Worm (Caenorhabditis elegans) whole organism, mixed stage, embryonic: ENCODE data around the gene srbc-60.
A peak's percentile ranks its signal among the peaks of the same experiment; 100 is the strongest.

ENCODE experiments used
- bed-3 ChIP-seq: fragments of 200-800 bp; sonication (Bioruptor generic); optimal IDR thresholded peaks from 3 replicates; lab custom pipeline; 2018; ENCODE audit warnings: mild to moderate bottlenecking, missing genetic modification characterization, moderate library complexity, missing compliant biosample characterization
- blmp-1 ChIP-seq: fragments of 150-350 bp; optimal IDR thresholded peaks from 2 replicates; lab custom pipeline; 2014; ENCODE audit warnings: missing biosample characterization, missing genetic modification characterization
- ceh-43 ChIP-seq: fragments of 200-800 bp; sonication (Bioruptor generic); optimal IDR thresholded peaks from 2 replicates; lab custom pipeline; 2018; ENCODE audit warnings: mild to moderate bottlenecking, missing genetic modification characterization, moderate library complexity, missing compliant biosample characterization
- ceh-83 ChIP-seq: fragments of 200-800 bp; sonication (Bioruptor generic); optimal IDR thresholded peaks from 2 replicates; lab custom pipeline; 2018; ENCODE audit warnings: mild to moderate bottlenecking, missing genetic modification characterization, missing compliant biosample characterization
- cnd-1 ChIP-seq: fragments of 200-800 bp; sonication (Bioruptor generic); optimal IDR thresholded peaks from 2 replicates; lab custom pipeline; 2018; ENCODE audit warnings: mild to moderate bottlenecking, missing genetic modification characterization, missing compliant biosample characterization
- elt-1 ChIP-seq: sonication (generic microtip); optimal IDR thresholded peaks from 2 replicates; lab custom pipeline; 2017; ENCODE audit warnings: missing genetic modification characterization, mild to moderate bottlenecking, missing compliant biosample characterization, antibody characterized with exemption, moderate library complexity, borderline replicate concordance; ENCODE audit not compliant: insufficient read depth
- flh-1 ChIP-seq: fragments of 200-800 bp; sonication (Bioruptor generic); optimal IDR thresholded peaks from 2 replicates; lab custom pipeline; 2018; ENCODE audit warnings: mild to moderate bottlenecking, missing genetic modification characterization, moderate library complexity, missing compliant biosample characterization
- hlh-1 ChIP-seq: fragments of 150-350 bp; optimal IDR thresholded peaks from 2 replicates; lab custom pipeline; 2014; ENCODE audit warnings: missing biosample characterization, missing genetic modification reagents, missing genetic modification characterization
- lin-13 ChIP-seq: fragments of 150-350 bp; optimal IDR thresholded peaks from 2 replicates; lab custom pipeline; 2014; ENCODE audit warnings: missing biosample characterization, missing genetic modification characterization
- lin-32 ChIP-seq: fragments of 200-800 bp; sonication (Bioruptor generic); optimal IDR thresholded peaks from 2 replicates; lab custom pipeline; 2018; ENCODE audit warnings: mild to moderate bottlenecking, missing genetic modification characterization, missing compliant biosample characterization
- lsy-2 ChIP-seq: fragments of 150-350 bp; optimal IDR thresholded peaks from 2 replicates; lab custom pipeline; 2014; ENCODE audit warnings: missing biosample characterization, missing genetic modification characterization
- mab-5 ChIP-seq: fragments of 150-350 bp; optimal IDR thresholded peaks from 2 replicates; lab custom pipeline; 2014; ENCODE audit warnings: missing biosample characterization, missing genetic modification characterization
- mep-1 ChIP-seq: fragments of 150-350 bp; optimal IDR thresholded peaks from 2 replicates; lab custom pipeline; 2017; ENCODE audit warnings: missing biosample characterization, missing genetic modification reagents, missing genetic modification characterization, inconsistent platforms
- mls-2 ChIP-seq: sonication (generic microtip); optimal IDR thresholded peaks from 2 replicates; lab custom pipeline; 2016; ENCODE audit warnings: mild to moderate bottlenecking, missing genetic modification characterization, moderate library complexity, missing compliant biosample characterization
- nhr-12 ChIP-seq: fragments of 150-350 bp; optimal IDR thresholded peaks from 2 replicates; lab custom pipeline; 2014; ENCODE audit warnings: missing biosample characterization, missing genetic modification characterization
- nhr-2 ChIP-seq: fragments of 150-350 bp; optimal IDR thresholded peaks from 2 replicates; lab custom pipeline; 2014; ENCODE audit warnings: missing biosample characterization, missing genetic modification characterization
- nhr-237 ChIP-seq: fragments of 150-350 bp; optimal IDR thresholded peaks from 2 replicates; lab custom pipeline; 2014; ENCODE audit warnings: missing biosample characterization, missing genetic modification characterization
- nhr-28 ChIP-seq: fragments of 150-350 bp; optimal IDR thresholded peaks from 2 replicates; lab custom pipeline; 2014; ENCODE audit warnings: missing biosample characterization, missing genetic modification characterization
- nhr-76 ChIP-seq: sonication (generic microtip); optimal IDR thresholded peaks from 2 replicates; lab custom pipeline; 2017; ENCODE audit warnings: missing biosample characterization, missing genetic modification characterization
- pha-4 ChIP-seq: fragments of 150-350 bp; optimal IDR thresholded peaks from 2 replicates; lab custom pipeline; 2018; ENCODE audit warnings: missing biosample characterization, missing genetic modification reagents, missing genetic modification characterization
- sem-2 ChIP-seq: fragments of 200-800 bp; sonication (Bioruptor generic); optimal IDR thresholded peaks from 2 replicates; lab custom pipeline; 2018; ENCODE audit warnings: mild to moderate bottlenecking, missing genetic modification characterization, missing compliant biosample characterization
- snpc-4 ChIP-seq: fragments of 150-350 bp; optimal IDR thresholded peaks from 2 replicates; lab custom pipeline; 2014; ENCODE audit warnings: missing biosample characterization, missing genetic modification characterization
- sptf-1 ChIP-seq: sonication (generic microtip); optimal IDR thresholded peaks from 2 replicates; lab custom pipeline; 2017; ENCODE audit warnings: mild to moderate bottlenecking, missing genetic modification characterization, moderate library complexity, missing compliant biosample characterization
- tbx-8 ChIP-seq: fragments of 200-800 bp; sonication (Bioruptor generic); optimal IDR thresholded peaks from 2 replicates; lab custom pipeline; 2018; ENCODE audit warnings: mild to moderate bottlenecking, missing genetic modification characterization, moderate library complexity, missing compliant biosample characterization
- unc-120 ChIP-seq: sonication (generic microtip); optimal IDR thresholded peaks from 2 replicates; lab custom pipeline; 2017; ENCODE audit warnings: missing genetic modification characterization, missing compliant biosample characterization; ENCODE audit not compliant: poor library complexity, severe bottlenecking
- unc-39 ChIP-seq: fragments of 150-350 bp; optimal IDR thresholded peaks from 2 replicates; lab custom pipeline; 2014; ENCODE audit warnings: missing biosample characterization, missing genetic modification characterization
- unc-62 ChIP-seq: fragments of 150-350 bp; optimal IDR thresholded peaks from 2 replicates; lab custom pipeline; 2014; ENCODE audit warnings: missing biosample characterization, missing genetic modification reagents, missing genetic modification characterization
- zip-8 ChIP-seq: fragments of 150-350 bp; optimal IDR thresholded peaks from 2 replicates; lab custom pipeline; 2014; ENCODE audit warnings: missing biosample characterization, missing genetic modification characterization
- ztf-11 ChIP-seq: fragments of 150-350 bp; optimal IDR thresholded peaks from 2 replicates; lab custom pipeline; 2014; ENCODE audit warnings: missing biosample characterization, missing genetic modification characterization

Gene srbc-60

ce11 chrV:797241-797640 lies 17.1 kb downstream of the srbc-60 start:
- no peak for TF ChIP-seq lin-13 (tag; lab: Kevin White, UChicago)
- no peak for TF ChIP-seq pha-4
- no peak for TF ChIP-seq nhr-2 (tag; lab: Kevin White, UChicago)
- no peak for TF ChIP-seq hlh-1 (tag; lab: Kevin White, UChicago)
- no peak for TF ChIP-seq tbx-8 (GFP tag; lab: Kevin White, UChicago)
- no peak for TF ChIP-seq nhr-76 (tag; lab: Kevin White, UChicago)
- no peak for TF ChIP-seq ztf-11 (tag; lab: Kevin White, UChicago)
- no peak for TF ChIP-seq unc-39 (tag; lab: Kevin White, UChicago)
- TF ChIP-seq flh-1 (GFP tag; lab: Kevin White, UChicago): no peak
- no peak for TF ChIP-seq unc-120
- TF ChIP-seq bed-3: no peak
- TF ChIP-seq zip-8 (tag; lab: Kevin White, UChicago): no peak
- TF ChIP-seq ceh-43: no peak
- TF ChIP-seq unc-62 (GFP tag; lab: Kevin White, UChicago): no peak

DNA sequence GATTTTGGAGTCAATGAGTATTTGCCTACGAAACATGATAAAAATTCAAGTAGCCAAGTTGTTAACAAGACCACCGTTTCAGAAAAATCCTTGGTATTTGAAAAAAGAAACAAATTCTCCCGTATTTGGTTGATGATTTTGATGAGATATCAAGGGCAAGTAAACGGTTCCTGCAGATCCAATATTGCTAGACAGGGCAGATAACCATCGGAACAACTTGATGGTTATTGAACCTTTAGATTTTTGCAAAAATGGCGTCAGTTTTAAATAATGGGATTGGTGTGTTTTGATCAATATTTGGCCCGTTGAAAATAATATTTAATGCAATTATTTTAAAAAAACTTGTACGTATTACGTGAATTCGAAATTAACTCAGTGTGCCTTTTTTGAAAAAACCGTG lies 20.2 kb downstream of the srbc-60 start:
- TF ChIP-seq elt-1 (tag; lab: Kevin White, UChicago) (peak; percentile 38), bed-3 (no peak)
- TF ChIP-seq, all 35 proteins: peak for 1

DNA sequence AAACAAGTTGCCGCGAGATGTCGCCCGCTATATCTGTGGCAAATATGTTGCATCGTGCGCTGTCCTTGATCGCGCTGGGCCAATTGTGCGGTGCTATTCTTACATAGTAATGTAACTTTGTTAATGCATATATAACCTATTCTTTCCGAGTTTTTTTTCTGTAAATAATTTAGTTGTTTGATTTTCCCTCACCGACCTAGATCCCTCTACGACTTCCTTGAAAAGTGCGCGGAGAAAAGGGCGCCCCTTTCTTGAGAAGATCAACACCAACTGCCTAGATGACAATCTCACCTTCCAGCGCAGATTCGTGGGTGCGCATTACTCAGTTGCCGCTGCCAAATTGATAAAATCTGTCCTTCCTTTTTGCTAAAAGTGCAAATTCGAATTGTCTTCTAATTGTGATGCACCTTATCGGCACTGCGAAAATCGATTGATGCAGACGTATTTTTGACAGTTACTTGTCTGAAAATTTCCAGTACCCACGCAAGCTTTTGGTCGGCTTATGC lies 21.5 kb downstream of the srbc-60 start:
- TF ChIP-seq sptf-1 (tag; lab: Kevin White, UChicago) (no peak), ztf-11 (tag; lab: Kevin White, UChicago) (no peak), unc-120 (no peak), elt-1 (tag; lab: Kevin White, UChicago) (peak; percentile 85), lin-32 (no peak)

DNA sequence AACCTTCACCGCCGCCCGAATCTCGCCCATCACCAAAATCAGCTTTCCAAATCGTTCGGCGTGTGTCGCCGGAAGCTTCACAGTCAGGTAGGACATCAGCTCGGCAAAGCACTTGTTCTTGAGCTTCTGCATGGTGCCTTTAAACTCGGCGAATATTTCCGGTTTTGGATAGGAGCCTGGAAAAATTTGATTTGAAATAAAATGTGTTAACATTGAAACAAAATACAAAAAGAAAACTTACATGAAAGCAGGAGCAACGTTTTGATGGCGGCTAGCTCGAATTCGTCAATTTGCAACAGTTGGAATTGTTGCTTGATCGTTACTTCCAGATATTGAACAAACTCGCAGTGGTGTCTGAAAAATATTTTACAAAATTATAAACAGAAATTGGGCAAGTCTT lies 22.6 kb downstream of the srbc-60 start:
- TF ChIP-seq lin-32 (no peak), blmp-1 (tag; lab: Kevin White, UChicago) (no peak), unc-62 (GFP tag; lab: Kevin White, UChicago) (no peak), bed-3 (no peak), unc-39 (tag; lab: Kevin White, UChicago) (no peak), lsy-2 (no peak), mls-2 (tag; lab: Kevin White, UChicago) (no peak), sem-2 (GFP tag; lab: Kevin White, UChicago) (no peak), ztf-11 (tag; lab: Kevin White, UChicago) (no peak), ceh-43 (no peak), ceh-83 (GFP tag; lab: Kevin White, UChicago) (no peak), nhr-2 (tag; lab: Kevin White, UChicago) (no peak), nhr-237 (tag; lab: Kevin White, UChicago) (no peak), pha-4 (no peak), nhr-28 (tag; lab: Kevin White, UChicago) (no peak), lin-13 (tag; lab: Kevin White, UChicago) (no peak)

DNA sequence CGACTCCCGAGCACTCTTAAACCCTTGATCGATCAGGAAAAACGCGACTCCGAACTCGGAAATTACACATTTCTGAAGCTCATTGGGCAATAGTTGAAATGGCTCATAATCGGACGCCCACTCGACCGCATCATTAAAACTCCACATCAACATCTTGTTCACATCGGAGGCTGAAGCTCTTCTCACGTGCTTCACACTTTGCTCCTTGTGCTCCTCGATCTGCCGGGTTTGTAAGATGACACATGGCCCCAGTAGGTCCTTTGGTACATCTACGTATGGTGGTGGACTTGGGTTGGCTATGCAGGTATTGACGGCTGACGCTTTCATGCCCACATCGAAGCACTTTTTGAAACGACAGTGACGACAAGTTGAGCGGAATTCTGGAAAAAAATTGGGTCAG lies 23.4 kb downstream of the srbc-60 start:
- TF ChIP-seq blmp-1 (tag; lab: Kevin White, UChicago): no peak
- TF ChIP-seq unc-39 (tag; lab: Kevin White, UChicago): no peak
- no peak for TF ChIP-seq nhr-28 (tag; lab: Kevin White, UChicago)
- TF ChIP-seq ceh-83 (GFP tag; lab: Kevin White, UChicago): no peak
- no peak for TF ChIP-seq mab-5
- no peak for TF ChIP-seq unc-120
- no peak for TF ChIP-seq elt-1 (tag; lab: Kevin White, UChicago)
- TF ChIP-seq mep-1: no peak
- TF ChIP-seq sem-2 (GFP tag; lab: Kevin White, UChicago): no peak
- no peak for TF ChIP-seq tbx-8 (GFP tag; lab: Kevin White, UChicago)
- TF ChIP-seq cnd-1: no peak
- TF ChIP-seq mls-2 (tag; lab: Kevin White, UChicago): no peak
- TF ChIP-seq nhr-12 (tag; lab: Kevin White, UChicago): no peak
- no peak for TF ChIP-seq snpc-4

DNA sequence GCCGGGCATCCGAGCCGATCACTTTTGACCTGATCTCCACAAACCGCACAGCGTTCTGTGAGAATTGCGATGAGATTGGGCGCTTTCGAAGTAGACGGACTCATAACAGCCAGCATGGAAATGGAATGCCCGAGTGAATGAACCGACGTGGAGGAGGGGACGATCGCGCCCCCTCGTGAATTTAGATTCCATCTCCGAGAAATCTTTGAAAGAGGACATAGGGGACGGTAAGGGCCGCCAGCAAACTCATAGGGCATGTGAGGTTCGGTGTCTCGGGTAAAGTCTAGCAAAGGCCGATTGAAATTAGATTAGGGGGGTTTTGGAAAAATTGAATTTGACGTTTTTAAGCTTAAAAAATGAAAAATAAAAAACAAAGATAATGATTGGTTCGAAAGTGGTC lies 24.4 kb downstream of the srbc-60 start, which contains the start of gene nhr-270:
nhr-270 (minus strand) TSS at position 257 of the 400 bp plus-strand sequence.
- TF ChIP-seq elt-1 (tag; lab: Kevin White, UChicago) (peak; percentile 36), ztf-11 (tag; lab: Kevin White, UChicago) (no peak), tbx-8 (GFP tag; lab: Kevin White, UChicago) (no peak)
- TF ChIP-seq, all 35 proteins: peak for 1
